Fruit fly (Drosophila melanogaster) whole organism, wandering third instar larva: ENCODE data around the gene Acsx1L.

Experiments used
- Abd-B ChIP-seq: fragments of >200 bp; optimal IDR thresholded peaks from 2 replicates; lab custom pipeline; 2017; ENCODE audit warnings: missing biosample characterization, missing genetic modification characterization
- CG9705 ChIP-seq: fragments of 200-800 bp; sonication (Bioruptor generic); optimal IDR thresholded peaks from 2 replicates; lab custom pipeline; 2018; ENCODE audit warnings: missing biosample characterization, mild to moderate bottlenecking, missing genetic modification characterization
- Dif ChIP-seq: fragments of 200-275, 200-300 bp; sonication (Bioruptor generic); optimal IDR thresholded peaks from 2 replicates; lab custom pipeline; 2018; ENCODE audit warnings: missing biosample characterization, missing genetic modification characterization; ENCODE audit not compliant: partially characterized antibody
- GATAd ChIP-seq: sonication (Bioruptor generic); optimal IDR thresholded peaks from 2 replicates; lab custom pipeline; 2016; ENCODE audit warnings: missing biosample characterization, missing genetic modification characterization
- HLH106 ChIP-seq: fragments of 200-800 bp; optimal IDR thresholded peaks from 3 replicates; lab custom pipeline; 2019; ENCODE audit warnings: missing biosample characterization, mild to moderate bottlenecking, missing genetic modification characterization, moderate library complexity
- Hnf4 ChIP-seq: fragments of 200-800 bp; sonication (Bioruptor generic); optimal IDR thresholded peaks from 2 replicates; lab custom pipeline; 2016; ENCODE audit warnings: missing biosample characterization, mild to moderate bottlenecking, missing genetic modification characterization
- Hr78 ChIP-seq: fragments of >200 bp; optimal IDR thresholded peaks from 2 replicates; lab custom pipeline; 2017; ENCODE audit warnings: missing biosample characterization, missing genetic modification characterization
- Hr83 ChIP-seq: fragments of 200-300 bp; sonication (Bioruptor generic); optimal IDR thresholded peaks from 2 replicates; lab custom pipeline; 2016; ENCODE audit warnings: missing biosample characterization, mild to moderate bottlenecking, missing genetic modification characterization, moderate library complexity; ENCODE audit not compliant: poor library complexity, severe bottlenecking
- Jra ChIP-seq: sonication (Bioruptor generic); optimal IDR thresholded peaks from 2 replicates; lab custom pipeline; 2016; ENCODE audit warnings: missing biosample characterization, missing genetic modification characterization
- Mio ChIP-seq: sonication (Bioruptor generic); optimal IDR thresholded peaks from 2 replicates; lab custom pipeline; 2016; ENCODE audit warnings: missing biosample characterization, missing genetic modification characterization
- Myc ChIP-seq: fragments of >200 bp; optimal IDR thresholded peaks from 2 replicates; lab custom pipeline; 2017
- N ChIP-seq: fragments of >200 bp; optimal IDR thresholded peaks from 2 replicates; lab custom pipeline; 2018; ENCODE audit warnings: missing biosample characterization, missing external identifiers, missing genetic modification characterization
- OdsH ChIP-seq: fragments of 200-800 bp; sonication (Bioruptor generic); optimal IDR thresholded peaks from 2 replicates; lab custom pipeline; 2016; ENCODE audit warnings: missing biosample characterization, mild to moderate bottlenecking, missing genetic modification characterization
- Rel ChIP-seq, 2 experiments: fragments of 200-800 bp; sonication (Bioruptor generic) in 1 of 2; optimal IDR thresholded peaks; 2 replicates in 1 of 2; 3 replicates in 1 of 2; lab custom pipeline; 2016 to 2019; ENCODE audit warnings: mild to moderate bottlenecking in 2 of 2, missing biosample characterization in 2 of 2, missing genetic modification characterization in 2 of 2, moderate library complexity in 1 of 2
- br ChIP-seq: fragments of 200-800 bp; sonication (Bioruptor generic); optimal IDR thresholded peaks from 2 replicates; lab custom pipeline; 2016; ENCODE audit warnings: missing biosample characterization, missing genetic modification characterization
- brk ChIP-seq: fragments of 200-800 bp; sonication (Bioruptor generic); optimal IDR thresholded peaks from 2 replicates; lab custom pipeline; 2016; ENCODE audit warnings: missing biosample characterization, mild to moderate bottlenecking, missing genetic modification characterization
- dl ChIP-seq, 2 experiments: fragments of 175-275, 200-275 bp in 1 of 2; fragments of 200-275 bp in 1 of 2; sonication (Bioruptor generic); optimal IDR thresholded peaks; lab custom pipeline; 2018; ENCODE audit warnings: mild to moderate bottlenecking in 2 of 2, missing biosample characterization in 2 of 2, missing genetic modification characterization in 2 of 2, moderate library complexity in 2 of 2; ENCODE audit not compliant: partially characterized antibody in 2 of 2, insufficient read depth in 1 of 2
- dmrt93B ChIP-seq: fragments of 200-800 bp; sonication (Bioruptor generic); optimal IDR thresholded peaks from 2 replicates; lab custom pipeline; 2018; ENCODE audit warnings: missing biosample characterization, mild to moderate bottlenecking, missing genetic modification characterization
- dsf ChIP-seq: sonication (Bioruptor generic); optimal IDR thresholded peaks from 2 replicates; lab custom pipeline; 2016; ENCODE audit warnings: missing biosample characterization, missing genetic modification characterization, borderline replicate concordance
- ey ChIP-seq: fragments of 200-800 bp; sonication (Bioruptor generic); optimal IDR thresholded peaks from 2 replicates; lab custom pipeline; 2016; ENCODE audit warnings: missing biosample characterization, missing genetic modification characterization
- foxo ChIP-seq, 2 experiments: fragments of 200-800 bp; sonication (Bioruptor generic); optimal IDR thresholded peaks; 2 replicates in 1 of 2; 3 replicates in 1 of 2; lab custom pipeline; 2016 to 2017; ENCODE audit warnings: missing biosample characterization in 2 of 2, missing genetic modification characterization in 2 of 2
- fru ChIP-seq: fragments of 200-800 bp; sonication (Bioruptor generic); optimal IDR thresholded peaks from 3 replicates; lab custom pipeline; 2016; ENCODE audit warnings: missing biosample characterization, mild to moderate bottlenecking, missing genetic modification characterization
- h ChIP-seq: fragments of 200-800 bp; sonication (Bioruptor generic); optimal IDR thresholded peaks from 3 replicates; lab custom pipeline; 2016; ENCODE audit warnings: missing biosample characterization, mild to moderate bottlenecking, missing genetic modification characterization
- jim ChIP-seq: fragments of 175-275, 200-325 bp; sonication (Bioruptor generic); optimal IDR thresholded peaks from 2 replicates; lab custom pipeline; 2016; ENCODE audit warnings: missing biosample characterization, mild to moderate bottlenecking, missing genetic modification characterization
- lola ChIP-seq: fragments of >200 bp; optimal IDR thresholded peaks from 2 replicates; lab custom pipeline; 2017; ENCODE audit warnings: missing biosample characterization, missing genetic modification characterization
- pan ChIP-seq: fragments of >200 bp; optimal IDR thresholded peaks from 2 replicates; lab custom pipeline; 2017
- psq ChIP-seq: fragments of 200-800 bp; sonication (Bioruptor generic); optimal IDR thresholded peaks from 3 replicates; lab custom pipeline; 2017; ENCODE audit warnings: missing biosample characterization, mild to moderate bottlenecking, missing genetic modification characterization, moderate library complexity
- rgr ChIP-seq: fragments of 200-800 bp; sonication (Bioruptor generic); optimal IDR thresholded peaks from 3 replicates; lab custom pipeline; 2016; ENCODE audit warnings: missing biosample characterization, mild to moderate bottlenecking, missing genetic modification characterization
- sv ChIP-seq: fragments of 200-800 bp; sonication (Bioruptor generic); optimal IDR thresholded peaks from 3 replicates; lab custom pipeline; 2016; ENCODE audit warnings: missing biosample characterization, missing genetic modification characterization
- tai ChIP-seq: sonication (Bioruptor generic); optimal IDR thresholded peaks from 2 replicates; lab custom pipeline; 2016; ENCODE audit warnings: missing biosample characterization, missing genetic modification characterization
- usp ChIP-seq: fragments of >200 bp; optimal IDR thresholded peaks from 2 replicates; lab custom pipeline; 2017; ENCODE audit warnings: missing biosample characterization, missing genetic modification characterization
- woc ChIP-seq: sonication (Bioruptor generic); optimal IDR thresholded peaks from 2 replicates; lab custom pipeline; 2016; ENCODE audit warnings: missing biosample characterization, mild to moderate bottlenecking, missing genetic modification characterization

Acsx1L gene

dm6 chr3R:19785451-19785850, 12.4 kb upstream of the Acsx1L start:
- no peak for TF ChIP-seq h
- TF ChIP-seq N (GFP tag; lab: Kevin White, UChicago): no peak
- no peak for TF ChIP-seq Hnf4 (GFP tag; lab: Kevin White, UChicago)
- no peak for TF ChIP-seq fru
- TF ChIP-seq dl (GFP tag; optimal IDR thresholded peaks at IDR 0.05; lab: Kevin White, UChicago; ENCODE audit: insufficient read depth in 1 of 2, partially characterized antibody in 2 of 2): no peak
- no peak for TF ChIP-seq Hr83
- TF ChIP-seq Mio: no peak
- no peak for TF ChIP-seq Hr78
- no peak for TF ChIP-seq rgr (GFP tag; lab: Kevin White, UChicago)
- no peak for TF ChIP-seq Dif (GFP tag; lab: Kevin White, UChicago)
- no peak for TF ChIP-seq br
- TF ChIP-seq, all 38 proteins: peak for 0

- TF ChIP-seq pan (lab: Kevin White, UChicago): no peak
Measured at dm6 chr3R:19783290-19783689, 10.3 kb upstream of the Acsx1L start, which contains the start of gene Acsx4. Acsx4 (plus strand) TSS chr3R:19783522.

- TF ChIP-seq sv (no peak), rgr (GFP tag; lab: Kevin White, UChicago) (no peak), pan (lab: Kevin White, UChicago) (no peak), CG9705 (no peak), Myc (no peak), Abd-B (GFP tag; lab: Kevin White, UChicago) (no peak), tai (GFP tag; lab: Kevin White, UChicago) (no peak), OdsH (GFP tag; lab: Kevin White, UChicago) (no peak)
Measured at dm6 chr3R:19780946-19781345, 7.9 kb upstream of the Acsx1L start, which contains the start of gene Acsx3. Acsx3 (plus strand) TSS chr3R:19781246.

dm6 chr3R:19778065-19778800, 5.2 kb upstream of the Acsx1L start, which contains the start of gene Acsx2:
Acsx2 (plus strand) TSS chr3R:19778750.
- TF ChIP-seq Dif (GFP tag; lab: Kevin White, UChicago) (no peak), rgr (GFP tag; lab: Kevin White, UChicago) (no peak), h (no peak), dmrt93B (GFP tag; lab: Kevin White, UChicago) (no peak), Hr83 (no peak), woc (no peak), jim (GFP tag; lab: Kevin White, UChicago) (no peak), GATAd (GFP tag; lab: Kevin White, UChicago) (no peak), dsf (no peak), Rel (GFP tag; optimal IDR thresholded peaks at IDR 0.05; lab: Kevin White, UChicago) (no peak), Rel (tag; optimal IDR thresholded peaks at IDR 0.05; lab: Kevin White, UChicago) (no peak), tai (GFP tag; lab: Kevin White, UChicago) (no peak), Mio (no peak), brk (GFP tag; lab: Kevin White, UChicago) (no peak)

dm6 chr3R:19777180-19777579, 4.2 kb upstream of the Acsx1L start, which contains the start of gene Acsx1R:
Acsx1R (minus strand) TSS chr3R:19777280.
- TF ChIP-seq Jra (GFP tag; lab: Kevin White, UChicago): no peak
- no peak for TF ChIP-seq Abd-B (GFP tag; lab: Kevin White, UChicago)
- TF ChIP-seq usp (GFP tag; lab: Kevin White, UChicago): no peak
- no peak for TF ChIP-seq lola (GFP tag; lab: Kevin White, UChicago)
- TF ChIP-seq brk (GFP tag; lab: Kevin White, UChicago): no peak
- TF ChIP-seq h: no peak
- TF ChIP-seq dmrt93B (GFP tag; lab: Kevin White, UChicago): no peak
- TF ChIP-seq sv: no peak
- TF ChIP-seq HLH106 (tag; lab: Kevin White, UChicago): no peak
- no peak for TF ChIP-seq ey (GFP tag; lab: Kevin White, UChicago)
- no peak for TF ChIP-seq foxo (GFP tag; optimal IDR thresholded peaks at IDR 0.05; lab: Kevin White, UChicago)
- no peak for TF ChIP-seq jim (GFP tag; lab: Kevin White, UChicago)
- no peak for TF ChIP-seq Rel (GFP tag; optimal IDR thresholded peaks at IDR 0.05; lab: Kevin White, UChicago)
- TF ChIP-seq Rel (tag; optimal IDR thresholded peaks at IDR 0.05; lab: Kevin White, UChicago): no peak
- TF ChIP-seq OdsH (GFP tag; lab: Kevin White, UChicago): no peak
- TF ChIP-seq psq (GFP tag; lab: Kevin White, UChicago): no peak
